Fruit fly (Drosophila melanogaster) whole organism, embryonic: Measurements from ENCODE around the gene CG13250.

Experiments used
- BEAF-32 ChIP-seq: fragments of 200-800 bp; sonication (Bioruptor generic); optimal IDR thresholded peaks from 3 replicates; lab custom pipeline; 2017; ENCODE audit warnings: missing biosample characterization, missing genetic modification characterization, mild to moderate bottlenecking, moderate library complexity, missing genetic modification reagents
- BtbVII ChIP-seq: fragments of 200-800 bp; sonication (Bioruptor generic); optimal IDR thresholded peaks from 3 replicates; lab custom pipeline; 2017; ENCODE audit warnings: missing biosample characterization, mild to moderate bottlenecking, missing genetic modification characterization
- CG10267 ChIP-seq: fragments of 200-800 bp; sonication (Bioruptor generic); optimal IDR thresholded peaks from 2 replicates; lab custom pipeline; 2018; ENCODE audit warnings: missing biosample characterization, mild to moderate bottlenecking, missing genetic modification characterization, moderate library complexity
- CG12659 ChIP-seq: fragments of 200-800 bp; sonication (Bioruptor generic); optimal IDR thresholded peaks from 3 replicates; lab custom pipeline; 2017; ENCODE audit warnings: mild to moderate bottlenecking, missing biosample characterization, missing genetic modification reagents, missing genetic modification characterization
- CG12769 ChIP-seq: fragments of 200-800 bp; sonication (Bioruptor generic); optimal IDR thresholded peaks from 2 replicates; lab custom pipeline; 2019; ENCODE audit warnings: missing biosample characterization, mild to moderate bottlenecking, missing genetic modification characterization, moderate library complexity
- CG14441 ChIP-seq: fragments of 200-800 bp; sonication (Bioruptor generic); IDR thresholded peaks from 2 replicates; pipeline ENCODE4 v1.3.6; 2022; ENCODE audit warnings: missing biosample characterization, missing genetic modification characterization
- CG14860 ChIP-seq: fragments of 200-800 bp; sonication (Bioruptor generic); IDR thresholded peaks from 3 replicates; pipeline ENCODE4 v1.3.6; 2022; ENCODE audit warnings: missing biosample characterization, missing genetic modification characterization; ENCODE audit not compliant: partially characterized antibody
- CG15601 ChIP-seq: fragments of 200-800 bp; sonication (Bioruptor generic); optimal IDR thresholded peaks from 3 replicates; lab custom pipeline; 2019; ENCODE audit warnings: missing biosample characterization, mild to moderate bottlenecking, missing genetic modification characterization, moderate library complexity
- CG16863 ChIP-seq: fragments of 200-800 bp; sonication (Bioruptor generic); optimal IDR thresholded peaks from 3 replicates; lab custom pipeline; 2016; ENCODE audit warnings: missing biosample characterization, missing genetic modification characterization
- CG2199 ChIP-seq: fragments of 200-800 bp; sonication (Bioruptor generic); IDR thresholded peaks from 3 replicates; pipeline ENCODE4 v1.3.6; 2022; ENCODE audit warnings: missing biosample characterization, missing genetic modification characterization
- CG3995 ChIP-seq: fragments of 200-800 bp; sonication (Bioruptor generic); optimal IDR thresholded peaks from 3 replicates; lab custom pipeline; 2016; ENCODE audit warnings: missing biosample characterization, missing genetic modification characterization
- CG6254 ChIP-seq: fragments of 200-800 bp; sonication (Bioruptor generic); optimal IDR thresholded peaks from 3 replicates; lab custom pipeline; 2017; ENCODE audit warnings: mild to moderate bottlenecking, missing biosample characterization, missing genetic modification reagents, missing genetic modification characterization
- CG7357 ChIP-seq: fragments of 200-800 bp; sonication (Bioruptor generic); IDR thresholded peaks from 3 replicates; pipeline ENCODE4 v1.3.6; 2022; ENCODE audit warnings: missing biosample characterization, missing genetic modification characterization
- CG7556 ChIP-seq: fragments of 200-800 bp; sonication (Bioruptor generic); optimal IDR thresholded peaks from 2 replicates; lab custom pipeline; 2017; ENCODE audit warnings: missing biosample characterization, mild to moderate bottlenecking, missing genetic modification characterization
- CG9797 ChIP-seq: fragments of 200-800 bp; sonication (Bioruptor generic); optimal IDR thresholded peaks from 3 replicates; lab custom pipeline; 2018; ENCODE audit warnings: missing biosample characterization, mild to moderate bottlenecking, missing genetic modification characterization
- Dbx ChIP-seq: fragments of 200-800 bp; sonication (Bioruptor generic); IDR thresholded peaks from 3 replicates; pipeline ENCODE4 v1.3.6; 2022; ENCODE audit warnings: missing biosample characterization, missing genetic modification characterization
- Gsc ChIP-seq: fragments of 200-800 bp; sonication (Bioruptor generic); IDR thresholded peaks from 2 replicates; pipeline ENCODE4 v1.3.6; 2022; ENCODE audit warnings: missing biosample characterization, missing genetic modification characterization
- HLH4C ChIP-seq: fragments of 200-800 bp; sonication (Bioruptor generic); IDR thresholded peaks from 3 replicates; pipeline ENCODE4 v1.3.6; 2022; ENCODE audit warnings: missing biosample characterization, missing genetic modification characterization; ENCODE audit not compliant: partially characterized antibody
- Lpt ChIP-seq: fragments of >200 bp; optimal IDR thresholded peaks from 2 replicates; lab custom pipeline; 2018; ENCODE audit warnings: missing biosample characterization, missing genetic modification characterization
- NFAT ChIP-seq: fragments of 200-800 bp; sonication (Bioruptor generic); IDR thresholded peaks from 2 replicates; pipeline ENCODE4 v1.3.6; 2022; ENCODE audit warnings: missing biosample characterization, missing genetic modification characterization
- PHDP ChIP-seq: fragments of 200-800 bp; sonication (Bioruptor generic); optimal IDR thresholded peaks from 3 replicates; lab custom pipeline; 2018; ENCODE audit warnings: missing biosample characterization, mild to moderate bottlenecking, missing genetic modification characterization, moderate library complexity
- Poxn ChIP-seq: fragments of 200-800 bp; sonication (Bioruptor generic); IDR thresholded peaks from 2 replicates; pipeline ENCODE4 v1.3.6; 2022; ENCODE audit warnings: missing biosample characterization, missing genetic modification characterization
- Rfx ChIP-seq: fragments of 200-800 bp; sonication (Bioruptor generic); IDR thresholded peaks from 2 replicates; pipeline ENCODE4 v1.3.6; 2022; ENCODE audit warnings: missing biosample characterization, missing genetic modification characterization
- Sox102F ChIP-seq: fragments of 200-800 bp; sonication (Bioruptor generic); optimal IDR thresholded peaks from 2 replicates; lab custom pipeline; 2018; ENCODE audit warnings: missing biosample characterization, mild to moderate bottlenecking, missing genetic modification characterization, moderate library complexity
- Sry-δ ChIP-seq: fragments of 200-800 bp; sonication (Bioruptor generic); optimal IDR thresholded peaks from 2 replicates; lab custom pipeline; 2016; ENCODE audit warnings: missing biosample characterization, missing genetic modification characterization
- abd-A ChIP-seq: fragments of 200-800 bp; sonication (Bioruptor generic); optimal IDR thresholded peaks from 3 replicates; lab custom pipeline; 2019; ENCODE audit warnings: missing biosample characterization, mild to moderate bottlenecking, missing genetic modification characterization, moderate library complexity
- aop ChIP-seq: fragments of 200-800 bp; sonication (Bioruptor generic); IDR thresholded peaks from 2 replicates; pipeline ENCODE4 v1.3.6; 2022; ENCODE audit warnings: missing biosample characterization, missing genetic modification characterization
- ash1 ChIP-seq: fragments of 200-800 bp; sonication (Bioruptor generic); optimal IDR thresholded peaks from 2 replicates; lab custom pipeline; 2018; ENCODE audit warnings: missing biosample characterization, mild to moderate bottlenecking, missing genetic modification characterization
- ato ChIP-seq: fragments of 200-800 bp; sonication (Bioruptor generic); IDR thresholded peaks from 2 replicates; pipeline ENCODE4 v1.3.6; 2022; ENCODE audit warnings: missing biosample characterization, missing genetic modification characterization; ENCODE audit not compliant: partially characterized antibody
- chif ChIP-seq, 2 experiments: fragments of 200-800 bp; sonication (Bioruptor generic); optimal IDR thresholded peaks; 3 replicates each; lab custom pipeline; 2016; ENCODE audit warnings: missing biosample characterization in 2 of 2, missing genetic modification characterization in 2 of 2
- chn ChIP-seq: fragments of 200-800 bp; sonication (Bioruptor generic); optimal IDR thresholded peaks from 2 replicates; lab custom pipeline; 2016; ENCODE audit warnings: missing biosample characterization, missing genetic modification characterization
- dati ChIP-seq: fragments of 200-800 bp; sonication (Bioruptor generic); IDR thresholded peaks from 2 replicates; pipeline ENCODE4 v1.3.6; 2022; ENCODE audit warnings: missing biosample characterization, missing genetic modification characterization
- dysf ChIP-seq: fragments of 200-800 bp; sonication (Bioruptor generic); IDR thresholded peaks from 3 replicates; pipeline ENCODE4 v1.3.6; 2022; ENCODE audit warnings: missing biosample characterization, missing genetic modification characterization
- fru ChIP-seq: fragments of >200 bp; optimal IDR thresholded peaks from 2 replicates; lab custom pipeline; 2017
- kni ChIP-seq: fragments of 200-800 bp; sonication (Bioruptor generic); optimal IDR thresholded peaks from 3 replicates; lab custom pipeline; 2017; ENCODE audit warnings: mild to moderate bottlenecking, missing biosample characterization, missing genetic modification reagents, missing genetic modification characterization
- lola ChIP-seq, 3 experiments: fragments of >200 bp in 2 of 3; fragments of 200-800 bp in 1 of 3; sonication (Bioruptor generic) in 1 of 3; optimal IDR thresholded peaks; 2 replicates each; lab custom pipeline; 2017 to 2019; ENCODE audit warnings: missing biosample characterization in 3 of 3, missing genetic modification characterization in 3 of 3, mild to moderate bottlenecking in 1 of 3, moderate library complexity in 1 of 3
- maf-S ChIP-seq: fragments of 200-800 bp; sonication (Bioruptor generic); optimal IDR thresholded peaks from 2 replicates; lab custom pipeline; 2016; ENCODE audit warnings: missing biosample characterization, missing genetic modification characterization
- nau ChIP-seq: fragments of 200-800 bp; sonication (Bioruptor generic); optimal IDR thresholded peaks from 3 replicates; lab custom pipeline; 2017; ENCODE audit warnings: missing biosample characterization, mild to moderate bottlenecking, missing genetic modification characterization, missing genetic modification reagents
- odd ChIP-seq: fragments of 200-800 bp; sonication (Bioruptor generic); optimal IDR thresholded peaks from 2 replicates; lab custom pipeline; 2017; ENCODE audit warnings: missing biosample characterization, mild to moderate bottlenecking, missing genetic modification characterization
- prd ChIP-seq, 3 experiments: fragments of >200 bp in 2 of 3; fragments of 200-800 bp in 1 of 3; sonication (Bioruptor generic) in 1 of 3; optimal IDR thresholded peaks in 2 of 3; IDR thresholded peaks in 1 of 3; 2 replicates in 2 of 3; 3 replicates in 1 of 3; pipeline versions ENCODE4 v1.3.6 to Lab custom; 2017 to 2022; ENCODE audit warnings: missing biosample characterization in 1 of 3, missing genetic modification characterization in 1 of 3
- sim ChIP-seq: fragments of 200-800 bp; sonication (Bioruptor generic); IDR thresholded peaks from 2 replicates; pipeline ENCODE4 v1.3.6; 2022; ENCODE audit warnings: missing biosample characterization, missing genetic modification characterization
- sisA ChIP-seq: fragments of 200-800 bp; sonication (Bioruptor generic); IDR thresholded peaks from 2 replicates; pipeline ENCODE4 v1.3.6; 2022; ENCODE audit warnings: missing biosample characterization, missing genetic modification characterization
- slp2 ChIP-seq: fragments of 200-800 bp; sonication (Bioruptor generic); optimal IDR thresholded peaks from 2 replicates; lab custom pipeline; 2016; ENCODE audit warnings: missing biosample characterization, missing genetic modification characterization
- stwl ChIP-seq: fragments of 200-800 bp; sonication (Bioruptor generic); optimal IDR thresholded peaks from 3 replicates; lab custom pipeline; 2018; ENCODE audit warnings: missing biosample characterization, mild to moderate bottlenecking, missing genetic modification characterization, moderate library complexity
- tna ChIP-seq: fragments of 200-800 bp; sonication (Bioruptor generic); IDR thresholded peaks from 2 replicates; pipeline ENCODE4 v1.3.6; 2022; ENCODE audit warnings: missing biosample characterization, missing genetic modification characterization; ENCODE audit not compliant: partially characterized antibody
- tx ChIP-seq: fragments of 200-800 bp; sonication (Bioruptor generic); optimal IDR thresholded peaks from 2 replicates; lab custom pipeline; 2016; ENCODE audit warnings: missing biosample characterization, missing genetic modification characterization
- vfl ChIP-seq: fragments of 200-800 bp; sonication (Bioruptor generic); optimal IDR thresholded peaks from 2 replicates; lab custom pipeline; 2016; ENCODE audit warnings: missing biosample characterization, missing genetic modification characterization
- vvl ChIP-seq: fragments of 200-800 bp; sonication (Bioruptor generic); IDR thresholded peaks from 2 replicates; pipeline ENCODE4 v1.3.6; 2022; ENCODE audit warnings: missing biosample characterization, missing genetic modification characterization
- zen2 ChIP-seq: fragments of 200-800 bp; sonication (Bioruptor generic); IDR thresholded peaks from 3 replicates; pipeline ENCODE4 v1.3.6; 2022; ENCODE audit warnings: missing biosample characterization, missing genetic modification characterization; ENCODE audit not compliant: partially characterized antibody

Gene CG13250

dm6 chr3L:20508136-20508635 is 25.3 kb upstream of the CG13250 start (continued):
- TF ChIP-seq Sox102F (GFP tag; lab: Kevin White, UChicago) (peak; percentile 88), CG7556 (GFP tag; lab: Kevin White, UChicago) (peak; percentile 93), CG6254 (peak; percentile 74), vvl (peak; percentile 96), chif (GFP tag; optimal IDR thresholded peaks at IDR 0.05; lab: Kevin White, UChicago) (peak; percentile 90 to 94), CG14860 (GFP tag; lab: Robert Waterston, UW) (no peak; the same call in 2 of the 3 replicates), aop (no peak), PHDP (tag; lab: Kevin White, UChicago) (peak; percentile 96), CG12769 (peak; percentile 96), CG7357 (GFP tag; lab: Robert Waterston, UW) (peak; percentile 89), kni (GFP tag; lab: Kevin White, UChicago) (peak; percentile 63), Rfx (GFP tag; lab: Robert Waterston, UW) (peak; percentile 98), NFAT (GFP tag; lab: Robert Waterston, UW) (peak; percentile 98), sisA (GFP tag; lab: Robert Waterston, UW) (peak; percentile 90), Lpt (no peak), stwl (tag; lab: Kevin White, UChicago) (no peak), ash1 (GFP tag; lab: Kevin White, UChicago) (peak; percentile 81), slp2 (GFP tag; lab: Kevin White, UChicago) (peak; percentile 88), Dbx (GFP tag; lab: Robert Waterston, UW) (peak; percentile 98), maf-S (GFP tag; lab: Kevin White, UChicago) (peak; percentile 88), CG10267 (peak; percentile 80), tna (GFP tag; lab: Robert Waterston, UW) (no peak; the same call in 1 of the 2 replicates), ato (GFP tag; lab: Robert Waterston, UW) (no peak), CG12659 (GFP tag; lab: Kevin White, UChicago) (peak; percentile 95), Sry-δ (GFP tag; lab: Kevin White, UChicago) (peak; percentile 60), CG14441 (GFP tag; lab: Robert Waterston, UW) (peak; percentile 4), BEAF-32 (GFP tag; lab: Kevin White, UChicago) (peak; percentile 31), BtbVII (GFP tag; lab: Kevin White, UChicago) (peak; percentile 94), CG3995 (peak; percentile 79), lola (GFP tag; optimal IDR thresholded peaks at IDR 0.05; lab: Kevin White, UChicago) (peak in 1 of 3 experiments; percentile 72), HLH4C (0 out of 3 replicates have a peak, but pooled peaks have one; percentile 30), dysf (GFP tag; lab: Robert Waterston, UW) (peak; percentile 97), nau (GFP tag; lab: Kevin White, UChicago) (peak; percentile 89), Gsc (GFP tag; lab: Robert Waterston, UW) (no peak), chn (GFP tag; lab: Kevin White, UChicago) (peak; percentile 91)
- TF ChIP-seq, all 482 proteins: peak for 428

dm6 chr3L:20509121-20509934 is 24.2 kb upstream of the CG13250 start:
- no peak for TF ChIP-seq dati (GFP tag; lab: Robert Waterston, UW)
- TF ChIP-seq fru (lab: Kevin White, UChicago), result no peak
- TF ChIP-seq sim (GFP tag; lab: Robert Waterston, UW), result no peak
- TF ChIP-seq CG15601 (tag; lab: Kevin White, UChicago), result peak; percentile 74
- peak; percentile 77 for TF ChIP-seq odd (GFP tag; lab: Kevin White, UChicago)
- no peak for TF ChIP-seq CG9797
- no peak for TF ChIP-seq CG2199
- TF ChIP-seq vfl (GFP tag; lab: Kevin White, UChicago), result peak; percentile 58
- no peak for TF ChIP-seq prd (optimal IDR thresholded peaks at IDR 0.05; lab: Kevin White, UChicago)
- peak; percentile 41; the same call in 2 of the 3 replicates for TF ChIP-seq prd (GFP tag; IDR thresholded peaks at IDR 0.05; lab: Robert Waterston, UW)
- no peak for TF ChIP-seq zen2
- no peak for TF ChIP-seq Poxn
- peak; percentile 67 for TF ChIP-seq CG16863 (GFP tag; lab: Kevin White, UChicago)
- peak; percentile 21 for TF ChIP-seq tx
- no peak for TF ChIP-seq abd-A (tag; lab: Kevin White, UChicago)
